Fruit fly (Drosophila melanogaster) whole organism, pupa: ENCODE data around the gene CG17258.
A peak's percentile ranks its signal among the peaks of the same experiment; 100 is the strongest.

ENCODE experiments used
- CG15710 ChIP-seq: fragments of 200-800 bp; sonication (Bioruptor generic); optimal IDR thresholded peaks from 2 replicates; lab custom pipeline; 2018; ENCODE audit warnings: missing biosample characterization, mild to moderate bottlenecking, missing genetic modification characterization, moderate library complexity
- gl ChIP-seq: fragments of 200-800 bp; sonication (Bioruptor generic); optimal IDR thresholded peaks from 2 replicates; lab custom pipeline; 2018; ENCODE audit warnings: missing biosample characterization, mild to moderate bottlenecking, missing genetic modification characterization

DNA sequence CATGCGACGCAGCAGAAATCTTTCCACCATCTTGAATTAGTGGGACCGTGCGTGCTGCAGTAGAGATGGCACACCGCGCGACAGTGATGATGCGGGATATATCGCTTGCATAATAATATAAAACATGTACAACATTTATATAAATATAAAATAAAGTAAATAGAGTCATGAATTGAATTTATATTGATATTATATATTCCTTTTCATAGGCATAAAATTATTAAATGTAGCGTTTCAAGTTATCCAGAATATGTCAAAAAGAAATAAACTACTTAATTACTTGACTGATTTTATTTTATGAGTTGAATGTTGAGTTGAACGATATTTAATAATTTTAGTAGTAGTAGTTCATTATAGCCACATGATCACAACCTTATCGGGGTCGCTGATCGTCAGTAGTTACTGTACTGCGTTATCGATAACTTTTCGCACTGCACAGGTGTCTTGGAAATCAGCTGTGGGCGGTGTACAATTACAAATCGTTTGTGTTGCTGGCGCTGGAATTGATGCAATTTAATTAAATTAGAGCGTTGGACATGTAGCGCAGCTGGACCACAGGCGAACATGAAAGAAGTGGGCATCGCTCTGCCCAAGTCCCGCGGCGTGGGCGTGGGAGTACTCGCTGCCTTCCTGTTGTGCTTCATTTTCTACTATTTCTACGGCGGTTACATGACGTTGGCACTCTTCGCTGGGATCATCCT lies 47.3 kb downstream of the CG17258 start, which contains the start of the genes Chd1 and Bem46:
- TF ChIP-seq CG15710 (tag; lab: Kevin White, UChicago), result peak; percentile 80
- peak; percentile 34 for TF ChIP-seq gl (tag; lab: Kevin White, UChicago)
